Worm (Caenorhabditis elegans) whole organism, L3 larva: ENCODE measurements around the gene F10B5.2.

Experiments used
- ceh-82 ChIP-seq: fragments of 150-350 bp; optimal IDR thresholded peaks from 2 replicates; lab custom pipeline; 2014; ENCODE audit warnings: missing biosample characterization, missing genetic modification characterization
- daf-12 ChIP-seq: fragments of 150-350 bp; optimal IDR thresholded peaks from 2 replicates; lab custom pipeline; 2014; ENCODE audit warnings: missing biosample characterization, missing genetic modification reagents, missing genetic modification characterization
- elt-2 ChIP-seq: sonication (generic microtip); optimal IDR thresholded peaks from 2 replicates; lab custom pipeline; 2016; ENCODE audit warnings: missing genetic modification reagents, mild to moderate bottlenecking, missing genetic modification characterization, missing compliant biosample characterization
- elt-3 ChIP-seq, 3 experiments: fragments of 150-350 bp in 1 of 3; sonication (generic microtip) in 2 of 3; optimal IDR thresholded peaks; 2 replicates in 2 of 3; 4 replicates in 1 of 3; lab custom pipeline; 2014 to 2017; ENCODE audit warnings: missing biosample characterization in 3 of 3, missing genetic modification characterization in 3 of 3
- lin-39 ChIP-seq: fragments of 150-350 bp; optimal IDR thresholded peaks from 2 replicates; lab custom pipeline; 2018; ENCODE audit warnings: missing biosample characterization, missing genetic modification reagents, missing genetic modification characterization
- nhr-237 ChIP-seq: fragments of 150-350 bp; optimal IDR thresholded peaks from 2 replicates; lab custom pipeline; 2014; ENCODE audit warnings: missing biosample characterization, missing genetic modification characterization
- pqm-1 ChIP-seq: fragments of 150-350 bp; optimal IDR thresholded peaks from 2 replicates; lab custom pipeline; 2017; ENCODE audit warnings: missing biosample characterization, missing genetic modification characterization, inconsistent platforms

- no peak for TF ChIP-seq daf-12 (tag; lab: Kevin White, UChicago)
- no peak for TF ChIP-seq pqm-1 (tag; lab: Kevin White, UChicago)
- no peak for TF ChIP-seq elt-3 (tag; optimal IDR thresholded peaks at IDR 0.05; lab: Kevin White, UChicago)
- TF ChIP-seq elt-2 (tag; lab: Kevin White, UChicago), result no peak
- TF ChIP-seq lin-39 (tag; lab: Kevin White, UChicago), result no peak
- TF ChIP-seq ceh-82 (tag; lab: Kevin White, UChicago), result no peak
- no peak for TF ChIP-seq nhr-237
Observed at ce11 chrII:8137379-8137778, 7.2 kb upstream of the F10B5.2 start.
